Worm (Caenorhabditis elegans): ENCODE measurements around the gene Y75B8A.32.

The Y75B8A.32 gene

DNA sequence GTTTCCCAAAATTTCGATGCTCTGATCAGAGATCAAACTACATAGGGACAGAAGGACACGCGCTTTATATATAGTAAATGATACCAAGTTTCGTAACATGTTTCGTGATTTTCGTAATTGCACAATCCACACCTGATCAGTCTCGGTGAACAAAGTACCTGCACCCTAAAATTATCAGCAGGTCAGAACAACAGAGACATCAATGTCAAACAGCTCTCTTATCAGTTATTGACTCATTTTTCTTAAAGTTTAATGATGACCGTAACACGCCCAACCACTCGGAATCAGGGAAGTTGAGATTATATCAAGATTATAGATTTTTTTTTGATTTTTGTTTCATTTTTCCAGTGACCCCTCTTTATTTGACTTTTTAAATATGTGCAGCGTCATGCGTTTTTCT, 40.9 kb downstream of the Y75B8A.32 start:
- TF ChIP-seq fos-1 (tag; optimal IDR thresholded peaks at IDR 0.05) (peak; percentile 99), unc-62 (GFP tag; optimal IDR thresholded peaks at IDR 0.05) (no peak), skn-1 (tag; optimal IDR thresholded peaks at IDR 0.05) (peak; percentile 26), sma-9 (GFP tag; optimal IDR thresholded peaks at IDR 0.05) (peak; percentile 59), sma-9 (tag; optimal IDR thresholded peaks at IDR 0.05) (no peak)

- TF ChIP-seq lsy-2 (tag; optimal IDR thresholded peaks at IDR 0.05): no peak
- no peak for TF ChIP-seq ceh-82 (tag; optimal IDR thresholded peaks at IDR 0.05)
- no peak for TF ChIP-seq lin-39 (tag; optimal IDR thresholded peaks at IDR 0.05)
- no peak for TF ChIP-seq nhr-77 (tag; optimal IDR thresholded peaks at IDR 0.05)
- no peak for TF ChIP-seq elt-1 (tag; optimal IDR thresholded peaks at IDR 0.05)
- no peak for TF ChIP-seq unc-55 (GFP tag; optimal IDR thresholded peaks at IDR 0.05)
- no peak for TF ChIP-seq ztf-11 (tag; optimal IDR thresholded peaks at IDR 0.05)
- no peak for TF ChIP-seq nhr-25 (tag; optimal IDR thresholded peaks at IDR 0.05)
- no peak for TF ChIP-seq ztf-1 (GFP tag; conservative IDR thresholded peaks at IDR 0.05)
- no peak for TF ChIP-seq lin-13 (GFP tag; optimal IDR thresholded peaks at IDR 0.05)
- TF ChIP-seq ama-1 (optimal IDR thresholded peaks at IDR 0.05): no peak
- no peak for TF ChIP-seq lin-11 (tag; optimal IDR thresholded peaks at IDR 0.05)
- no peak for TF ChIP-seq mbf-1 (tag; optimal IDR thresholded peaks at IDR 0.05)
- TF ChIP-seq sem-4 (tag; optimal IDR thresholded peaks at IDR 0.05): no peak
- TF ChIP-seq blmp-1 (tag; optimal IDR thresholded peaks at IDR 0.05; ENCODE audit: insufficient read depth): no peak
- no peak for TF ChIP-seq unc-62 (GFP tag; optimal IDR thresholded peaks at IDR 0.05)
These were observed 43.2 kb downstream of the Y75B8A.32 start, which contains the start of gene Y75B8A.37 for ce11 chrIII:12315179-12315578. Gene Y75B8A.37, plus strand, starts transcription at chrIII:12315479.

DNA sequence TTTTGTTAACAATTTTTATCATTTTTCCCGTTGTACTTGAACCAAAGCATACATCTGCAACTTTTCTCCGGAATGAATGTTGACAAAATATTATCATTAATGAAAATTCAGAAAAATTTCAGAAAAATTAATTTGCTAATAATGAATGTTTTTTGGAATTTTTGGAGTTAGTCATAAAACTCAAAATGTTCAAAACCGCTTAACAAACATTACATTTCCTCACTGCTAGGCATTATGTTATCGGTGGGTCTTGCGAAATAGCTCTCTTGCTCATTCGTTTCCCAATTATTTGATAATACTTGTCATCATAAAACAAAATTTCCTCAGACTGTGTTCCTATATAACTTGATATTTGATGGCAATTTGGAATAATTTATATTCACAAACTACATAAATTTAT, 45.5 kb downstream of the Y75B8A.32 start, which contains the start of gene Y75B8A.39:
Y75B8A.39 (plus strand) TSS at position 301 of the 400 bp plus-strand sequence.
- TF ChIP-seq Y55F3AM.14 (GFP tag; optimal IDR thresholded peaks at IDR 0.05) (no peak), ztf-4 (tag; optimal IDR thresholded peaks at IDR 0.05) (no peak), nhr-6 (tag; optimal IDR thresholded peaks at IDR 0.05) (no peak), nhr-21 (tag; optimal IDR thresholded peaks at IDR 0.05) (no peak), ceh-16 (tag; optimal IDR thresholded peaks at IDR 0.05) (no peak), nhr-77 (tag; optimal IDR thresholded peaks at IDR 0.05) (no peak), gmeb-1 (tag; optimal IDR thresholded peaks at IDR 0.05) (no peak), egl-27 (tag; optimal IDR thresholded peaks at IDR 0.05) (no peak), mab-5 (tag; optimal IDR thresholded peaks at IDR 0.05) (no peak), nhr-237 (tag; optimal IDR thresholded peaks at IDR 0.05) (no peak), sem-4 (tag; optimal IDR thresholded peaks at IDR 0.05) (no peak), skn-1 (tag; optimal IDR thresholded peaks at IDR 0.05) (no peak), fos-1 (tag; optimal IDR thresholded peaks at IDR 0.05) (no peak), ztf-11 (tag; optimal IDR thresholded peaks at IDR 0.05) (no peak)

ce11 chrIII:12307475-12307874, 50.9 kb downstream of the Y75B8A.32 start, which contains the start of gene pqn-92:
Gene pqn-92, plus strand, starts transcription at chrIII:12307781.
- TF ChIP-seq fos-1 (tag; optimal IDR thresholded peaks at IDR 0.05) (peak; percentile 95), R02D3.7 (tag; optimal IDR thresholded peaks at IDR 0.05) (no peak)

All from whole organism, L2 larva.